Comparison of ENCODE assay signal across 4 worm cellular contexts in the genomic region with DNA sequence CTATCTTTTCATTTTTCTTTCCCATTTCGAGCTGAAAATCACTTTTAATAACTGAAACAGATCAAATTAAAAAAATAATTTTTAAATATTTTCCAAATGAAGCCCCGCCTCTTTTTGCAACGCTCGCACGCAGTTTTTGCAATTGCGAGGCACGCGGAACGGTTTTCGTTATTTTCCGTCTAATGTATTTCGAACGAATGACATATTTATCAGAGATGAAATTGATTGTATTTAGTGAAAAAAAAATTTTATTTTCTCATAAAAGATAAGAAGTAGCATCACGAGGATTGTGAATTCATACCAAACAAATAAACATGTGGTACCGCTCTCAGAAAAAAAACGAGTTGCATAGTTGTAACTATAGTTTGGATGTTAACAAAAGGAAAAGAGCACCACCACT.
A peak's percentile ranks its signal among the peaks of the same experiment; 100 is the strongest.
TF ChIP-seq lines count a peak whose summit lies in the region.

A gene (minus strand): TSS at position 31 of the 400 bp plus-strand sequence.

TF ChIP-seq in whole organism, L2 larva, 48 proteins besides CTCF, POLR2A, EP300 and RAD21 (continues in another document):
- TF ChIP-seq egl-27 (tag; optimal IDR thresholded peaks at IDR 0.05; lab: Kevin White, UChicago) (peak; percentile 6), nhr-11 (tag; optimal IDR thresholded peaks at IDR 0.05; lab: Kevin White, UChicago) (no peak), skn-1 (tag; optimal IDR thresholded peaks at IDR 0.05; lab: Kevin White, UChicago) (peak; percentile 66), nhr-21 (tag; optimal IDR thresholded peaks at IDR 0.05; lab: Kevin White, UChicago) (no peak), mdl-1 (tag; optimal IDR thresholded peaks at IDR 0.05; lab: Kevin White, UChicago) (no peak), ztf-11 (tag; optimal IDR thresholded peaks at IDR 0.05; lab: Kevin White, UChicago) (no peak), unc-62 (GFP tag; optimal IDR thresholded peaks at IDR 0.05; lab: Kevin White, UChicago) (no peak), snpc-4 (tag; optimal IDR thresholded peaks at IDR 0.05; lab: Kevin White, UChicago) (no peak), ama-1 (optimal IDR thresholded peaks at IDR 0.05; lab: Kevin White, UChicago) (peak; percentile 64), blmp-1 (tag; optimal IDR thresholded peaks at IDR 0.05; lab: Kevin White, UChicago; ENCODE audit: insufficient read depth) (no peak), lin-11 (tag; optimal IDR thresholded peaks at IDR 0.05; lab: Kevin White, UChicago) (no peak), F13H6.1 (tag; optimal IDR thresholded peaks at IDR 0.05; lab: Kevin White, UChicago) (peak; percentile 72), unc-39 (tag; optimal IDR thresholded peaks at IDR 0.05; lab: Kevin White, UChicago) (no peak), unc-55 (GFP tag; optimal IDR thresholded peaks at IDR 0.05; lab: Kevin White, UChicago) (peak; percentile 57), lin-39 (tag; optimal IDR thresholded peaks at IDR 0.05; lab: Kevin White, UChicago) (no peak), sem-4 (tag; optimal IDR thresholded peaks at IDR 0.05; lab: Kevin White, UChicago) (peak; percentile 77), lsy-2 (tag; optimal IDR thresholded peaks at IDR 0.05; lab: Kevin White, UChicago) (peak in 1 of 2 experiments; percentile 76), crh-2 (tag; optimal IDR thresholded peaks at IDR 0.05; lab: Kevin White, UChicago) (peak; percentile 75), nhr-23 (tag; optimal IDR thresholded peaks at IDR 0.05; lab: Kevin White, UChicago) (no peak), sma-9 (GFP tag; optimal IDR thresholded peaks at IDR 0.05; lab: Kevin White, UChicago) (peak; percentile 69), sma-9 (tag; optimal IDR thresholded peaks at IDR 0.05; lab: Kevin White, UChicago) (no peak), gmeb-1 (tag; optimal IDR thresholded peaks at IDR 0.05; lab: Kevin White, UChicago) (peak; percentile 80)

TF ChIP-seq in whole organism, L4 larva, 104 proteins besides CTCF, POLR2A, EP300 and RAD21 (continues in another document):
- TF ChIP-seq hlh-30 (tag; optimal IDR thresholded peaks at IDR 0.05; lab: Kevin White, UChicago; ENCODE audit: insufficient read depth): peak; percentile 83
- peak; percentile 70 for TF ChIP-seq T20F7.1 (GFP tag; optimal IDR thresholded peaks at IDR 0.05; lab: Kevin White, UChicago)
- TF ChIP-seq mep-1 (tag; optimal IDR thresholded peaks at IDR 0.05; lab: Kevin White, UChicago): peak; percentile 75
- TF ChIP-seq ceh-82 (tag; optimal IDR thresholded peaks at IDR 0.05; lab: Kevin White, UChicago): no peak
- TF ChIP-seq lin-39 (tag; optimal IDR thresholded peaks at IDR 0.05; lab: Kevin White, UChicago): no peak
- no peak for TF ChIP-seq set-16 (GFP tag; IDR thresholded peaks at IDR 0.05; lab: Robert Waterston, UW)
- TF ChIP-seq unc-130 (GFP tag; optimal IDR thresholded peaks at IDR 0.05; lab: Kevin White, UChicago): peak; percentile 61
- TF ChIP-seq skn-1 (tag; optimal IDR thresholded peaks at IDR 0.05; lab: Kevin White, UChicago): no peak
- TF ChIP-seq ceh-62 (tag; optimal IDR thresholded peaks at IDR 0.05; lab: Kevin White, UChicago): no peak
- 0 out of 2 replicates have a peak, but pooled peaks have one; percentile 43 for TF ChIP-seq egl-43 (GFP tag; IDR thresholded peaks at IDR 0.05; lab: Robert Waterston, UW)
- TF ChIP-seq unc-62 (GFP tag; optimal IDR thresholded peaks at IDR 0.05 in 1 of 2; lab: Kevin White, UChicago): no peak
- TF ChIP-seq unc-62 (tag; optimal IDR thresholded peaks at IDR 0.05; lab: Kevin White, UChicago): no peak
- no peak for TF ChIP-seq mxl-3 (GFP tag; optimal IDR thresholded peaks at IDR 0.05; lab: Kevin White, UChicago)
- no peak for TF ChIP-seq egl-27 (tag; optimal IDR thresholded peaks at IDR 0.05; lab: Kevin White, UChicago)
- 0 out of 2 replicates have a peak, but pooled peaks have one; percentile 65 for TF ChIP-seq lin-29 (GFP tag; IDR thresholded peaks at IDR 0.05; lab: Robert Waterston, UW)
- peak; percentile 27 for TF ChIP-seq jun-1 (tag; optimal IDR thresholded peaks at IDR 0.05; lab: Kevin White, UChicago)
- no peak for TF ChIP-seq daf-8 (GFP tag; IDR thresholded peaks at IDR 0.05; lab: Robert Waterston, UW)
- peak; percentile 60 for TF ChIP-seq ztf-7 (tag; optimal IDR thresholded peaks at IDR 0.05; lab: Kevin White, UChicago)
- no peak for TF ChIP-seq zip-11 (GFP tag; IDR thresholded peaks at IDR 0.05; lab: Robert Waterston, UW)
- TF ChIP-seq F44E2.7 (GFP tag; IDR thresholded peaks at IDR 0.05; lab: Robert Waterston, UW): no peak
- TF ChIP-seq ZK546.5 (tag; optimal IDR thresholded peaks at IDR 0.05; lab: Kevin White, UChicago): no peak
- TF ChIP-seq nhr-11 (tag; optimal IDR thresholded peaks at IDR 0.05; lab: Kevin White, UChicago): no peak
- peak; percentile 96 for TF ChIP-seq dve-1 (tag; optimal IDR thresholded peaks at IDR 0.05; lab: Kevin White, UChicago; ENCODE audit: insufficient read depth)

TF ChIP-seq in whole organism, late embryonic, 69 proteins besides CTCF, POLR2A, EP300 and RAD21 (continues in another document):
- peak; percentile 31 for TF ChIP-seq hlh-8 (tag; optimal IDR thresholded peaks at IDR 0.05; lab: Kevin White, UChicago)
- no peak for TF ChIP-seq unc-42 (tag; optimal IDR thresholded peaks at IDR 0.05; lab: Kevin White, UChicago)
- TF ChIP-seq ceh-2 (tag; optimal IDR thresholded peaks at IDR 0.05; lab: Kevin White, UChicago): peak; percentile 67
- peak; percentile 46 for TF ChIP-seq F13H6.1 (tag; optimal IDR thresholded peaks at IDR 0.05; lab: Kevin White, UChicago)
- TF ChIP-seq ceh-19 (GFP tag; optimal IDR thresholded peaks at IDR 0.05; lab: Kevin White, UChicago): peak; percentile 7
- 0 out of 2 replicates have a peak, but pooled peaks have one; percentile 46 for TF ChIP-seq unc-3 (GFP tag; conservative IDR thresholded peaks at IDR 0.05; lab: Robert Waterston, UW)
- no peak for TF ChIP-seq unc-3 (tag; optimal IDR thresholded peaks at IDR 0.05; lab: Kevin White, UChicago)
- TF ChIP-seq rnt-1 (tag; optimal IDR thresholded peaks at IDR 0.05; lab: Kevin White, UChicago): no peak
- peak; percentile 75 for TF ChIP-seq elt-2 (tag; optimal IDR thresholded peaks at IDR 0.05; lab: Kevin White, UChicago)
- TF ChIP-seq nhr-11 (tag; optimal IDR thresholded peaks at IDR 0.05; lab: Kevin White, UChicago): peak; percentile 51
- TF ChIP-seq syd-9 (tag; optimal IDR thresholded peaks at IDR 0.05; lab: Kevin White, UChicago): no peak
- peak; percentile 55 for TF ChIP-seq sox-4 (tag; optimal IDR thresholded peaks at IDR 0.05; lab: Kevin White, UChicago)
- no peak for TF ChIP-seq fkh-10 (GFP tag; optimal IDR thresholded peaks at IDR 0.05; lab: Kevin White, UChicago)
- peak; percentile 46 for TF ChIP-seq che-1 (tag; optimal IDR thresholded peaks at IDR 0.05; lab: Kevin White, UChicago)
- TF ChIP-seq fax-1 (tag; optimal IDR thresholded peaks at IDR 0.05; lab: Kevin White, UChicago): peak; percentile 34
- TF ChIP-seq nfya-1 (tag; optimal IDR thresholded peaks at IDR 0.05; lab: Kevin White, UChicago): peak; percentile 67
- peak; percentile 48 for TF ChIP-seq pat-9 (tag; optimal IDR thresholded peaks at IDR 0.05; lab: Kevin White, UChicago)
- no peak for TF ChIP-seq ceh-18 (tag; optimal IDR thresholded peaks at IDR 0.05; lab: Kevin White, UChicago)
- TF ChIP-seq odd-2 (tag; optimal IDR thresholded peaks at IDR 0.05; lab: Kevin White, UChicago): peak; percentile 59
- peak; percentile 70 for TF ChIP-seq tbx-2 (tag; optimal IDR thresholded peaks at IDR 0.05; lab: Kevin White, UChicago)
- TF ChIP-seq ceh-6 (GFP tag; optimal IDR thresholded peaks at IDR 0.05; lab: Kevin White, UChicago): no peak
- peak; percentile 55 for TF ChIP-seq ref-2 (tag; optimal IDR thresholded peaks at IDR 0.05; lab: Kevin White, UChicago)
- peak; percentile 59 for TF ChIP-seq sdc-2 (tag; optimal IDR thresholded peaks at IDR 0.05; lab: Kevin White, UChicago)
- TF ChIP-seq C08G9.2 (tag; optimal IDR thresholded peaks at IDR 0.05; lab: Kevin White, UChicago): peak; percentile 18

TF ChIP-seq in whole organism, mixed stage, embryonic, 35 proteins besides CTCF, POLR2A, EP300 and RAD21:
- TF ChIP-seq unc-120 (tag; optimal IDR thresholded peaks at IDR 0.05; lab: Kevin White, UChicago; ENCODE audit: poor library complexity, severe bottlenecking) (peak; percentile 32), ces-1 (GFP tag; optimal IDR thresholded peaks at IDR 0.05; lab: Kevin White, UChicago) (no peak), sptf-1 (tag; optimal IDR thresholded peaks at IDR 0.05; lab: Kevin White, UChicago) (peak; percentile 73), nhr-2 (tag; optimal IDR thresholded peaks at IDR 0.05; lab: Kevin White, UChicago) (peak; percentile 19), nhr-28 (tag; optimal IDR thresholded peaks at IDR 0.05; lab: Kevin White, UChicago) (no peak), nhr-76 (tag; optimal IDR thresholded peaks at IDR 0.05; lab: Kevin White, UChicago) (peak; percentile 20), sem-2 (GFP tag; optimal IDR thresholded peaks at IDR 0.05; lab: Kevin White, UChicago) (peak; percentile 9), mab-5 (tag; optimal IDR thresholded peaks at IDR 0.05; lab: Kevin White, UChicago) (peak; percentile 17), ceh-39 (tag; optimal IDR thresholded peaks at IDR 0.05; lab: Kevin White, UChicago) (peak; percentile 29), bed-3 (GFP tag; optimal IDR thresholded peaks at IDR 0.05; lab: Kevin White, UChicago) (peak; percentile 47), nhr-237 (tag; optimal IDR thresholded peaks at IDR 0.05; lab: Kevin White, UChicago) (no peak), lin-32 (GFP tag; optimal IDR thresholded peaks at IDR 0.05; lab: Kevin White, UChicago) (no peak), ceh-43 (GFP tag; optimal IDR thresholded peaks at IDR 0.05; lab: Kevin White, UChicago) (peak; percentile 47), cnd-1 (tag; optimal IDR thresholded peaks at IDR 0.05; lab: Kevin White, UChicago) (peak; percentile 13), tbx-8 (GFP tag; optimal IDR thresholded peaks at IDR 0.05; lab: Kevin White, UChicago) (no peak), M03D4.4 (tag; optimal IDR thresholded peaks at IDR 0.05; lab: Kevin White, UChicago) (peak; percentile 69), mep-1 (tag; optimal IDR thresholded peaks at IDR 0.05; lab: Kevin White, UChicago) (peak; percentile 77), blmp-1 (tag; optimal IDR thresholded peaks at IDR 0.05; lab: Kevin White, UChicago) (peak; percentile 71), ceh-83 (GFP tag; optimal IDR thresholded peaks at IDR 0.05; lab: Kevin White, UChicago) (no peak), mls-2 (tag; optimal IDR thresholded peaks at IDR 0.05; lab: Kevin White, UChicago) (peak; percentile 53), lsy-2 (tag; optimal IDR thresholded peaks at IDR 0.05; lab: Kevin White, UChicago) (peak; percentile 30)
